Fruit fly (Drosophila melanogaster): Measurements from ENCODE around the gene Ets96B.

The Ets96B gene

dm6 chr3R:24812987-24813636 is 25.3 kb downstream of the Ets96B start (continued):
- peak; percentile 34 for TF ChIP-seq pros (GFP tag; optimal IDR thresholded peaks at IDR 0.05)
- TF ChIP-seq Optix (GFP tag; IDR thresholded peaks at IDR 0.05), result no peak
- TF ChIP-seq Dad (GFP tag; optimal IDR thresholded peaks at IDR 0.05), result no peak
- no peak for TF ChIP-seq p53 (GFP tag; optimal IDR thresholded peaks at IDR 0.05)
- TF ChIP-seq twi (tag; optimal IDR thresholded peaks at IDR 0.05), result peak; percentile 28

- TF ChIP-seq Hr39 (optimal IDR thresholded peaks at IDR 0.05), result no peak
- no peak for TF ChIP-seq br (optimal IDR thresholded peaks at IDR 0.05)
- TF ChIP-seq CG5953 (GFP tag; IDR thresholded peaks at IDR 0.05), result peak; percentile 33; the same call in 1 of the 2 replicates
- no peak for TF ChIP-seq CG7745 (tag; optimal IDR thresholded peaks at IDR 0.05)
- TF ChIP-seq tgo (GFP tag; IDR thresholded peaks at IDR 0.05), result peak; percentile 72
- peak; percentile 47 for TF ChIP-seq fu2 (GFP tag; optimal IDR thresholded peaks at IDR 0.05)
- peak; percentile 57 for TF ChIP-seq CG10979 (tag; optimal IDR thresholded peaks at IDR 0.05)
- TF ChIP-seq CG13296 (GFP tag; optimal IDR thresholded peaks at IDR 0.05), result peak; percentile 74
- no peak for TF ChIP-seq Sox102F (GFP tag; optimal IDR thresholded peaks at IDR 0.05)
- TF ChIP-seq CG7372 (GFP tag; IDR thresholded peaks at IDR 0.05), result peak; percentile 72; the same call in 1 of the 2 replicates
- TF ChIP-seq tll (GFP tag; optimal IDR thresholded peaks at IDR 0.05), result peak in 1 of 2 experiments; percentile 9
- no peak for TF ChIP-seq CkIIα-i1 (GFP tag; IDR thresholded peaks at IDR 0.05)
- no peak for TF ChIP-seq CG2875 (GFP tag; optimal IDR thresholded peaks at IDR 0.05)
- TF ChIP-seq Dip2 (GFP tag; IDR thresholded peaks at IDR 0.05), result no peak
- TF ChIP-seq vnd (GFP tag; IDR thresholded peaks at IDR 0.05; ENCODE audit: partially characterized antibody), result peak; percentile 61
- peak; percentile 56 for TF ChIP-seq Mes4 (GFP tag; optimal IDR thresholded peaks at IDR 0.05)
- peak; percentile 57 for TF ChIP-seq CG8089 (GFP tag; optimal IDR thresholded peaks at IDR 0.05)
- no peak for TF ChIP-seq CG6854 (GFP tag; optimal IDR thresholded peaks at IDR 0.05)
- TF ChIP-seq exex (tag; optimal IDR thresholded peaks at IDR 0.05), result no peak
- peak; percentile 65 to 66 for TF ChIP-seq Pdp1 (GFP tag; optimal IDR thresholded peaks at IDR 0.05)
- TF ChIP-seq CG34224 (GFP tag; IDR thresholded peaks at IDR 0.05; ENCODE audit: partially characterized antibody), result peak; percentile 85
- peak; percentile 84 for TF ChIP-seq Xbp1 (GFP tag; optimal IDR thresholded peaks at IDR 0.05)
- TF ChIP-seq CG11093 (GFP tag; IDR thresholded peaks at IDR 0.05), result peak; percentile 44; the same call in 1 of the 3 replicates
- peak; percentile 62 for TF ChIP-seq sisA (GFP tag; IDR thresholded peaks at IDR 0.05)
- 0 out of 2 replicates have a peak, but pooled peaks have one; percentile 26 for TF ChIP-seq CG14667 (GFP tag; IDR thresholded peaks at IDR 0.05)
- no peak for TF ChIP-seq CG11696 (GFP tag; IDR thresholded peaks at IDR 0.05)
- no peak for TF ChIP-seq sc (optimal IDR thresholded peaks at IDR 0.05)
- peak; percentile 36 for TF ChIP-seq sc (GFP tag; optimal IDR thresholded peaks at IDR 0.05)
- TF ChIP-seq caup (GFP tag; optimal IDR thresholded peaks at IDR 0.05; ENCODE audit: severe bottlenecking), result peak; percentile 53
- TF ChIP-seq kah (GFP tag; optimal IDR thresholded peaks at IDR 0.05), result no peak
- TF ChIP-seq ind (GFP tag; optimal IDR thresholded peaks at IDR 0.05), result peak; percentile 73
- TF ChIP-seq tin (GFP tag; optimal IDR thresholded peaks at IDR 0.05), result peak; percentile 77
- peak; percentile 50 for TF ChIP-seq Oli (tag; optimal IDR thresholded peaks at IDR 0.05)
- peak; percentile 78 for TF ChIP-seq Rfx (GFP tag; IDR thresholded peaks at IDR 0.05)
- no peak for TF ChIP-seq CG3065 (GFP tag; optimal IDR thresholded peaks at IDR 0.05)
- no peak for TF ChIP-seq salm (tag; optimal IDR thresholded peaks at IDR 0.05)
- TF ChIP-seq CG17359 (tag; optimal IDR thresholded peaks at IDR 0.05), result peak; percentile 90
- no peak for TF ChIP-seq oc (tag; optimal IDR thresholded peaks at IDR 0.05)
- peak; percentile 36 for TF ChIP-seq CG8281 (tag; optimal IDR thresholded peaks at IDR 0.05)
- peak; percentile 80 for TF ChIP-seq mam (GFP tag; optimal IDR thresholded peaks at IDR 0.05)
- TF ChIP-seq Myb (GFP tag; optimal IDR thresholded peaks at IDR 0.05), result peak; percentile 44
- peak; percentile 57 for TF ChIP-seq CG1024 (GFP tag; IDR thresholded peaks at IDR 0.05)
- TF ChIP-seq gcm2 (GFP tag; optimal IDR thresholded peaks at IDR 0.05), result peak; percentile 48
Observed at dm6 chr3R:24813637-24814301, 25.9 kb downstream of the Ets96B start, which contains the start of the genes lili and CG34150. TSS of gene lili (minus strand) at chr3R:24814012. TSS of gene CG34150 (plus strand) at chr3R:24814262.
